Worm (Caenorhabditis elegans): Measurements from ENCODE around the gene Y71H2B.8.
"Not testable (repeated sequence)": the region's sequence is repeated elsewhere in the genome, so short reads cannot be mapped to it uniquely, and the experiment has no call there.

Gene Y71H2B.8

ce11 chrIII:2572421-2572820 lies 6.7 kb upstream of the Y71H2B.8 start:
- TF ChIP-seq W03F9.2 (tag; optimal IDR thresholded peaks at IDR 0.05) = no peak
- no peak for TF ChIP-seq dao-5 (tag; optimal IDR thresholded peaks at IDR 0.05)
- TF ChIP-seq him-1 (tag; optimal IDR thresholded peaks at IDR 0.05) = no peak

ce11 chrIII:2575635-2576164 lies 3.4 kb upstream of the Y71H2B.8 start, which contains the start of gene Y54F10AR.1:
Y54F10AR.1 (minus strand) TSS chrIII:2575685.
- TF ChIP-seq W03F9.2 (tag; optimal IDR thresholded peaks at IDR 0.05) = no peak
- no peak for TF ChIP-seq him-1 (tag; optimal IDR thresholded peaks at IDR 0.05)
- TF ChIP-seq dao-5 (tag; optimal IDR thresholded peaks at IDR 0.05) = no peak

ce11 chrIII:2576360-2577259 lies 2.5 kb upstream of the Y71H2B.8 start:
- no peak for TF ChIP-seq dao-5 (tag; optimal IDR thresholded peaks at IDR 0.05)
- TF ChIP-seq him-1 (tag; optimal IDR thresholded peaks at IDR 0.05) = peak; percentile 49

ce11 chrIII:2577982-2578381 lies 1.1 kb upstream of the Y71H2B.8 start:
- no peak for TF ChIP-seq dao-5 (tag; optimal IDR thresholded peaks at IDR 0.05)
- no peak for TF ChIP-seq W03F9.2 (tag; optimal IDR thresholded peaks at IDR 0.05)
- no peak for TF ChIP-seq him-1 (tag; optimal IDR thresholded peaks at IDR 0.05)

- TF ChIP-seq him-1 (tag; optimal IDR thresholded peaks at IDR 0.05) = no peak
- TF ChIP-seq W03F9.2 (tag; optimal IDR thresholded peaks at IDR 0.05) = no peak
- no peak for TF ChIP-seq dao-5 (tag; optimal IDR thresholded peaks at IDR 0.05)
Observed at ce11 chrIII:2578563-2578962, 530 bp upstream of the Y71H2B.8 start.

- TF ChIP-seq him-1 (tag; optimal IDR thresholded peaks at IDR 0.05) = no peak
- TF ChIP-seq W03F9.2 (tag; optimal IDR thresholded peaks at IDR 0.05) = no peak
- TF ChIP-seq dao-5 (tag; optimal IDR thresholded peaks at IDR 0.05) = no peak
Observed at ce11 chrIII:2586193-2586592, 7.1 kb downstream of the Y71H2B.8 start, which contains the start of gene gpa-17. gpa-17 (plus strand) TSS chrIII:2586555.

ce11 chrIII:2596984-2597454 lies 17.9 kb downstream of the Y71H2B.8 start, which contains the start of gene apb-1:
apb-1 (minus strand) TSS chrIII:2597034.
- TF ChIP-seq W03F9.2 (tag; optimal IDR thresholded peaks at IDR 0.05) = peak; percentile 94
- peak; percentile 87 for TF ChIP-seq him-1 (tag; optimal IDR thresholded peaks at IDR 0.05)
- no peak for TF ChIP-seq dao-5 (tag; optimal IDR thresholded peaks at IDR 0.05)

ce11 chrIII:2597753-2598152 lies 18.7 kb downstream of the Y71H2B.8 start, which contains the start of gene mdt-19:
mdt-19 (plus strand) TSS chrIII:2598053.
- no peak for TF ChIP-seq him-1 (tag; optimal IDR thresholded peaks at IDR 0.05)

- TF ChIP-seq dao-5 (tag; optimal IDR thresholded peaks at IDR 0.05) (no peak), him-1 (tag; optimal IDR thresholded peaks at IDR 0.05) (no peak), W03F9.2 (tag; optimal IDR thresholded peaks at IDR 0.05) (no peak)
Observed at ce11 chrIII:2598491-2599065, 19.5 kb downstream of the Y71H2B.8 start.

ce11 chrIII:2603671-2604070 lies 24.6 kb downstream of the Y71H2B.8 start, which contains the start of gene Y71H2B.11:
Y71H2B.11 (plus strand) TSS chrIII:2603971.
- TF ChIP-seq dao-5 (tag; optimal IDR thresholded peaks at IDR 0.05) (no peak), W03F9.2 (tag; optimal IDR thresholded peaks at IDR 0.05) (no peak), him-1 (tag; optimal IDR thresholded peaks at IDR 0.05) (no peak)

ce11 chrIII:2607717-2608116 lies 28.6 kb downstream of the Y71H2B.8 start, which contains the start of gene Y71H2B.5:
Y71H2B.5 (plus strand) TSS chrIII:2608017.
- TF ChIP-seq him-1, W03F9.2, dao-5 (tag; optimal IDR thresholded peaks at IDR 0.05): not testable (repeated sequence)

ce11 chrIII:2616212-2616611 lies 37.1 kb downstream of the Y71H2B.8 start:
- TF ChIP-seq dao-5 (tag; optimal IDR thresholded peaks at IDR 0.05) = no peak
- TF ChIP-seq W03F9.2 (tag; optimal IDR thresholded peaks at IDR 0.05) = no peak
- TF ChIP-seq him-1 (tag; optimal IDR thresholded peaks at IDR 0.05) = no peak

- TF ChIP-seq him-1 (tag; optimal IDR thresholded peaks at IDR 0.05) (no peak), dao-5 (tag; optimal IDR thresholded peaks at IDR 0.05) (no peak), W03F9.2 (tag; optimal IDR thresholded peaks at IDR 0.05) (no peak)
Observed at ce11 chrIII:2618663-2619062, 39.6 kb downstream of the Y71H2B.8 start, which contains the start of gene Y71H2B.4. Y71H2B.4 (plus strand) TSS chrIII:2618963.

- TF ChIP-seq W03F9.2 (tag; optimal IDR thresholded peaks at IDR 0.05) (no peak), him-1 (tag; optimal IDR thresholded peaks at IDR 0.05) (no peak), dao-5 (tag; optimal IDR thresholded peaks at IDR 0.05) (no peak)
Observed at ce11 chrIII:2619559-2619958, 40.5 kb downstream of the Y71H2B.8 start, which contains the start of gene ppfr-4. ppfr-4 (plus strand) TSS chrIII:2619936.

All from whole organism, L4/young adult.